Fruit fly (Drosophila melanogaster): ENCODE results near the gene Cpr66D.

The Cpr66D gene

dm6 chr3L:8628964-8629363, 11.3 kb upstream of the Cpr66D start (continued):
- TF ChIP-seq ab (GFP tag; optimal IDR thresholded peaks at IDR 0.05) (no peak), CG7987 (GFP tag; optimal IDR thresholded peaks at IDR 0.05) (no peak), prd (optimal IDR thresholded peaks at IDR 0.05) (no peak), prd (GFP tag; IDR thresholded peaks at IDR 0.05) (peak; percentile 88), fu2 (GFP tag; optimal IDR thresholded peaks at IDR 0.05) (no peak), fd96Cb (tag; optimal IDR thresholded peaks at IDR 0.05) (peak; percentile 64), Ets97D (GFP tag; optimal IDR thresholded peaks at IDR 0.05) (no peak), Lhr (GFP tag; optimal IDR thresholded peaks at IDR 0.05) (no peak), Dek (tag; optimal IDR thresholded peaks at IDR 0.05) (peak; percentile 42), dpn (GFP tag; optimal IDR thresholded peaks at IDR 0.05) (peak in 1 of 2 experiments; percentile 48), stwl (tag; optimal IDR thresholded peaks at IDR 0.05) (no peak), zf30C (GFP tag; optimal IDR thresholded peaks at IDR 0.05) (peak; percentile 15), chinmo (GFP tag; IDR thresholded peaks at IDR 0.05; ENCODE audit: partially characterized antibody) (no peak), ara (GFP tag; IDR thresholded peaks at IDR 0.05) (peak; percentile 78; the same call in 1 of the 2 replicates), Kr (GFP tag; optimal IDR thresholded peaks at IDR 0.05) (no peak), mam (GFP tag; optimal IDR thresholded peaks at IDR 0.05) (no peak), CG1603 (tag; optimal IDR thresholded peaks at IDR 0.05) (no peak), chn (GFP tag; optimal IDR thresholded peaks at IDR 0.05) (no peak), CG14441 (GFP tag; IDR thresholded peaks at IDR 0.05) (peak; percentile 77), CG13287 (GFP tag; IDR thresholded peaks at IDR 0.05; ENCODE audit: partially characterized antibody) (no peak), unc-4 (GFP tag; IDR thresholded peaks at IDR 0.05; ENCODE audit: partially characterized antibody) (no peak), az2 (GFP tag; optimal IDR thresholded peaks at IDR 0.05) (peak; percentile 51), CG6654 (GFP tag; optimal IDR thresholded peaks at IDR 0.05) (no peak), CG15479 (GFP tag; optimal IDR thresholded peaks at IDR 0.05) (no peak), Mrtf (GFP tag; IDR thresholded peaks at IDR 0.05) (peak; percentile 58; the same call in 2 of the 3 replicates), gem (tag; optimal IDR thresholded peaks at IDR 0.05) (peak; percentile 80), CG31365 (tag; optimal IDR thresholded peaks at IDR 0.05) (no peak), zen2 (GFP tag; IDR thresholded peaks at IDR 0.05; ENCODE audit: partially characterized antibody) (no peak), lov (optimal IDR thresholded peaks at IDR 0.05) (no peak), lov (GFP tag; IDR thresholded peaks at IDR 0.05) (no peak), CG1529 (GFP tag; optimal IDR thresholded peaks at IDR 0.05) (peak; percentile 13), Mad (GFP tag; optimal IDR thresholded peaks at IDR 0.05) (no peak), dmrt11E (tag; optimal IDR thresholded peaks at IDR 0.05) (peak; percentile 55), Sry-δ (GFP tag; optimal IDR thresholded peaks at IDR 0.05) (no peak), CG10979 (tag; optimal IDR thresholded peaks at IDR 0.05) (peak; percentile 82), CG6683 (GFP tag; optimal IDR thresholded peaks at IDR 0.05) (peak; percentile 17), kni (GFP tag; optimal IDR thresholded peaks at IDR 0.05) (no peak), sug (tag; optimal IDR thresholded peaks at IDR 0.05) (peak; percentile 29), ewg (GFP tag; optimal IDR thresholded peaks at IDR 0.05) (peak; percentile 21), nau (GFP tag; optimal IDR thresholded peaks at IDR 0.05) (no peak), CG11695 (GFP tag; IDR thresholded peaks at IDR 0.05) (peak; percentile 75), TFAM (GFP tag; optimal IDR thresholded peaks at IDR 0.05) (no peak), CG16815 (GFP tag; optimal IDR thresholded peaks at IDR 0.05) (no peak), CG7928 (GFP tag; optimal IDR thresholded peaks at IDR 0.05) (no peak), Myb (GFP tag; optimal IDR thresholded peaks at IDR 0.05) (no peak), CG14710 (tag; optimal IDR thresholded peaks at IDR 0.05) (peak; percentile 72), crp (GFP tag; optimal IDR thresholded peaks at IDR 0.05) (no peak), wor (GFP tag; IDR thresholded peaks at IDR 0.05) (peak; percentile 31; the same call in 1 of the 2 replicates), CG11696 (GFP tag; IDR thresholded peaks at IDR 0.05) (peak; percentile 66), ci (GFP tag; IDR thresholded peaks at IDR 0.05) (0 out of 3 replicates have a peak, but pooled peaks have one; percentile 57), CG12769 (tag; optimal IDR thresholded peaks at IDR 0.05) (no peak)
